Worm (Caenorhabditis elegans): ENCODE data around the gene clec-8.

- TF ChIP-seq fkh-10 (GFP tag; optimal IDR thresholded peaks at IDR 0.05): no peak
- no peak for TF ChIP-seq jun-1 (tag; optimal IDR thresholded peaks at IDR 0.05)
- no peak for TF ChIP-seq egl-27 (tag; optimal IDR thresholded peaks at IDR 0.05)
- TF ChIP-seq R02D3.7 (tag; optimal IDR thresholded peaks at IDR 0.05): no peak
- TF ChIP-seq pqm-1 (tag; optimal IDR thresholded peaks at IDR 0.05): peak; percentile 74
- no peak for TF ChIP-seq nhr-77 (tag; optimal IDR thresholded peaks at IDR 0.05)
- no peak for TF ChIP-seq ama-1 (optimal IDR thresholded peaks at IDR 0.05)
- TF ChIP-seq nhr-76 (tag; optimal IDR thresholded peaks at IDR 0.05): no peak
- TF ChIP-seq nhr-237 (tag; optimal IDR thresholded peaks at IDR 0.05): no peak
- TF ChIP-seq ztf-11 (tag; optimal IDR thresholded peaks at IDR 0.05): no peak
Observed at ce11 chrII:12577754-12578153, at the start of gene clec-8.

Data from whole organism, L3 larva.